ENCODE assay signal across 5 fruit fly cellular contexts in genomic region chr3R:21152856-21153278, dm6.
TF ChIP-seq lines count a peak whose summit lies in the region.

No protein-coding gene starts in this region.

- no peak for TF ChIP-seq CTCF in whole organism, embryonic (GFP tag; optimal IDR thresholded peaks at IDR 0.05; lab: Kevin White, UChicago)

TF ChIP-seq in whole organism, adult, 20 proteins besides CTCF, POLR2A, EP300 and RAD21:
- TF ChIP-seq bab1 (GFP tag; optimal IDR thresholded peaks at IDR 0.05; lab: Kevin White, UChicago) (peak; percentile 38), tj (GFP tag; optimal IDR thresholded peaks at IDR 0.05; lab: Kevin White, UChicago) (peak; percentile 52), CG1620 (GFP tag; optimal IDR thresholded peaks at IDR 0.05; lab: Kevin White, UChicago) (no peak), Clk (GFP tag; optimal IDR thresholded peaks at IDR 0.05; lab: Kevin White, UChicago) (no peak), CG7045 (GFP tag; optimal IDR thresholded peaks at IDR 0.05; lab: Kevin White, UChicago) (peak; percentile 48), CG11617 (GFP tag; optimal IDR thresholded peaks at IDR 0.05; lab: Kevin White, UChicago) (peak; percentile 65), CG7101 (tag; optimal IDR thresholded peaks at IDR 0.05; lab: Kevin White, UChicago) (peak; percentile 23), CG33017 (tag; optimal IDR thresholded peaks at IDR 0.05; lab: Kevin White, UChicago) (peak; percentile 61), kay (GFP tag; lab: Kevin White, UChicago; ENCODE audit: borderline replicate concordance) (peak; percentile 35), cnc (optimal IDR thresholded peaks at IDR 0.05; lab: Kevin White, UChicago) (no peak), CG12768 (GFP tag; optimal IDR thresholded peaks at IDR 0.05; lab: Kevin White, UChicago) (peak; percentile 51)

TF ChIP-seq in whole organism, embryonic, 481 proteins besides CTCF, POLR2A, EP300 and RAD21:
- TF ChIP-seq Drgx (GFP tag; IDR thresholded peaks at IDR 0.05; lab: Robert Waterston, UW), result peak; percentile 89
- TF ChIP-seq CG14441 (GFP tag; IDR thresholded peaks at IDR 0.05; lab: Robert Waterston, UW), result no peak
- peak; percentile 73 to 79 for TF ChIP-seq Trl (optimal IDR thresholded peaks at IDR 0.05; lab: Kevin White, UChicago)
- TF ChIP-seq Trl (GFP tag; optimal IDR thresholded peaks at IDR 0.05; lab: Kevin White, UChicago), result no peak
- peak; percentile 38; the same call in 1 of the 4 replicates for TF ChIP-seq Dll (GFP tag; IDR thresholded peaks at IDR 0.05; lab: Robert Waterston, UW; ENCODE audit: partially characterized antibody)
- TF ChIP-seq yki (optimal IDR thresholded peaks at IDR 0.05; lab: Kevin White, UChicago), result peak; percentile 51
- no peak for TF ChIP-seq CG15479 (GFP tag; optimal IDR thresholded peaks at IDR 0.05; lab: Kevin White, UChicago)
- peak; percentile 98 for TF ChIP-seq nom (GFP tag; optimal IDR thresholded peaks at IDR 0.05; lab: Kevin White, UChicago)
- peak; percentile 85 for TF ChIP-seq CG3163 (GFP tag; optimal IDR thresholded peaks at IDR 0.05; lab: Kevin White, UChicago)
- TF ChIP-seq corto (GFP tag; optimal IDR thresholded peaks at IDR 0.05; lab: Kevin White, UChicago), result peak; percentile 76
- peak; percentile 23; the same call in 1 of the 2 replicates for TF ChIP-seq sna (GFP tag; IDR thresholded peaks at IDR 0.05; lab: Robert Waterston, UW; ENCODE audit: partially characterized antibody)
- peak; percentile 72 for TF ChIP-seq lbe (GFP tag; optimal IDR thresholded peaks at IDR 0.05; lab: Kevin White, UChicago)
- no peak for TF ChIP-seq Xbp1 (GFP tag; optimal IDR thresholded peaks at IDR 0.05; lab: Kevin White, UChicago)
- TF ChIP-seq bsh (GFP tag; optimal IDR thresholded peaks at IDR 0.05; lab: Kevin White, UChicago), result peak in 1 of 2 experiments; percentile 96

TF ChIP-seq in whole organism, prepupa, 60 proteins besides CTCF, POLR2A, EP300 and RAD21 (continues in another document):
- TF ChIP-seq Hr39 (GFP tag; optimal IDR thresholded peaks at IDR 0.05; lab: Kevin White, UChicago) (no peak), CG6854 (GFP tag; optimal IDR thresholded peaks at IDR 0.05; lab: Kevin White, UChicago) (peak; percentile 97), pdm3 (GFP tag; optimal IDR thresholded peaks at IDR 0.05; lab: Kevin White, UChicago) (peak; percentile 39), CG32006 (GFP tag; optimal IDR thresholded peaks at IDR 0.05; lab: Kevin White, UChicago) (peak; percentile 62), CG9139 (GFP tag; optimal IDR thresholded peaks at IDR 0.05; lab: Kevin White, UChicago) (peak; percentile 91), CG11294 (GFP tag; IDR thresholded peaks at IDR 0.05; lab: Robert Waterston, UW) (peak; percentile 56; the same call in 1 of the 2 replicates), cyc (GFP tag; optimal IDR thresholded peaks at IDR 0.05; lab: Kevin White, UChicago) (no peak), salr (GFP tag; optimal IDR thresholded peaks at IDR 0.05; lab: Kevin White, UChicago) (peak; percentile 47 to 75), ss (GFP tag; optimal IDR thresholded peaks at IDR 0.05; lab: Kevin White, UChicago) (peak; percentile 84 to 96), svp (GFP tag; lab: Kevin White, UChicago) (peak; percentile 37), vri (GFP tag; optimal IDR thresholded peaks at IDR 0.05; lab: Kevin White, UChicago) (peak; percentile 92), Gug (GFP tag; IDR thresholded peaks at IDR 0.05; lab: Robert Waterston, UW) (no peak), dsx (GFP tag; optimal IDR thresholded peaks at IDR 0.05; lab: Kevin White, UChicago; ENCODE audit: poor library complexity, severe bottlenecking) (peak; percentile 91), CG11762 (GFP tag; optimal IDR thresholded peaks at IDR 0.05; lab: Kevin White, UChicago; ENCODE audit: insufficient read depth) (peak; percentile 53), Smox (GFP tag; optimal IDR thresholded peaks at IDR 0.05; lab: Kevin White, UChicago) (peak; percentile 45), CG10631 (GFP tag; optimal IDR thresholded peaks at IDR 0.05; lab: Kevin White, UChicago) (no peak), Blimp-1 (GFP tag; optimal IDR thresholded peaks at IDR 0.05; lab: Kevin White, UChicago) (peak; percentile 76), CG3032 (tag; optimal IDR thresholded peaks at IDR 0.05; lab: Kevin White, UChicago) (peak; percentile 69), CG6163 (GFP tag; IDR thresholded peaks at IDR 0.05; lab: Robert Waterston, UW) (peak; percentile 97), fkh (GFP tag; optimal IDR thresholded peaks at IDR 0.05; lab: Kevin White, UChicago) (no peak), dac (GFP tag; optimal IDR thresholded peaks at IDR 0.05; lab: Kevin White, UChicago) (peak; percentile 69), Sox15 (GFP tag; optimal IDR thresholded peaks at IDR 0.05; lab: Kevin White, UChicago) (no peak)

TF ChIP-seq in whole organism, pupa, 21 proteins besides CTCF, POLR2A, EP300 and RAD21:
- peak; percentile 83; the same call in 2 of the 3 replicates for TF ChIP-seq fd96Ca (GFP tag; IDR thresholded peaks at IDR 0.05; lab: Robert Waterston, UW)
- TF ChIP-seq CG14655 (GFP tag; optimal IDR thresholded peaks at IDR 0.05; lab: Kevin White, UChicago), result peak; percentile 87
- TF ChIP-seq Ets98B (GFP tag; IDR thresholded peaks at IDR 0.05; lab: Robert Waterston, UW), result peak; percentile 97
- peak; percentile 89 for TF ChIP-seq Snoo (tag; optimal IDR thresholded peaks at IDR 0.05; lab: Kevin White, UChicago)
- TF ChIP-seq gl (tag; optimal IDR thresholded peaks at IDR 0.05; lab: Kevin White, UChicago), result peak; percentile 92
- TF ChIP-seq EcR (GFP tag; optimal IDR thresholded peaks at IDR 0.05; lab: Kevin White, UChicago), result peak; percentile 58
- TF ChIP-seq CG9948 (tag; optimal IDR thresholded peaks at IDR 0.05; lab: Kevin White, UChicago), result peak; percentile 54
- peak; percentile 74; the same call in 1 of the 2 replicates for TF ChIP-seq CG32121 (GFP tag; IDR thresholded peaks at IDR 0.05; lab: Robert Waterston, UW)
- no peak for TF ChIP-seq CG10348 (GFP tag; IDR thresholded peaks at IDR 0.05; lab: Robert Waterston, UW)
- peak; percentile 74 for TF ChIP-seq CG8159 (tag; optimal IDR thresholded peaks at IDR 0.05; lab: Kevin White, UChicago)
- peak; percentile 95 for TF ChIP-seq CG12605 (GFP tag; IDR thresholded peaks at IDR 0.05; lab: Robert Waterston, UW)
- peak; percentile 75 for TF ChIP-seq CG34367 (tag; optimal IDR thresholded peaks at IDR 0.05; lab: Kevin White, UChicago)
- TF ChIP-seq CG15710 (tag; optimal IDR thresholded peaks at IDR 0.05; lab: Kevin White, UChicago), result peak; percentile 71
- TF ChIP-seq CG17806 (tag; optimal IDR thresholded peaks at IDR 0.05; lab: Kevin White, UChicago), result peak; percentile 70
- peak; percentile 91 for TF ChIP-seq Pif1A (GFP tag; optimal IDR thresholded peaks at IDR 0.05; lab: Kevin White, UChicago)
- peak; percentile 54 for TF ChIP-seq Pif1B (GFP tag; optimal IDR thresholded peaks at IDR 0.05; lab: Kevin White, UChicago)
- TF ChIP-seq D1 (tag; optimal IDR thresholded peaks at IDR 0.05; lab: Kevin White, UChicago), result no peak
- peak; percentile 84 for TF ChIP-seq CG8301 (tag; optimal IDR thresholded peaks at IDR 0.05; lab: Kevin White, UChicago)
- peak; percentile 90 for TF ChIP-seq CG13204 (GFP tag; optimal IDR thresholded peaks at IDR 0.05; lab: Kevin White, UChicago)
- peak; percentile 94 for TF ChIP-seq CG4496 (GFP tag; IDR thresholded peaks at IDR 0.05; lab: Robert Waterston, UW)
- peak; percentile 63; the same call in 1 of the 2 replicates for TF ChIP-seq rn (GFP tag; IDR thresholded peaks at IDR 0.05; lab: Robert Waterston, UW)
TF ChIP-seq in whole organism, pupa: peak in this region for 19.

TF ChIP-seq in whole organism, wandering third instar larva, 38 proteins besides CTCF, POLR2A, EP300 and RAD21:
- TF ChIP-seq jim (GFP tag; optimal IDR thresholded peaks at IDR 0.05; lab: Kevin White, UChicago) (no peak), Sp1 (GFP tag; optimal IDR thresholded peaks at IDR 0.05; lab: Kevin White, UChicago) (peak; percentile 86), psq (GFP tag; optimal IDR thresholded peaks at IDR 0.05; lab: Kevin White, UChicago) (peak; percentile 3), Hr83 (GFP tag; optimal IDR thresholded peaks at IDR 0.05; lab: Kevin White, UChicago; ENCODE audit: poor library complexity, severe bottlenecking) (no peak), brk (GFP tag; optimal IDR thresholded peaks at IDR 0.05; lab: Kevin White, UChicago) (peak; percentile 65), sage (GFP tag; optimal IDR thresholded peaks at IDR 0.05; lab: Kevin White, UChicago) (peak; percentile 60), Rel (GFP tag; optimal IDR thresholded peaks at IDR 0.05; lab: Kevin White, UChicago) (peak; percentile 78), Rel (tag; optimal IDR thresholded peaks at IDR 0.05; lab: Kevin White, UChicago) (peak; percentile 47), woc (GFP tag; optimal IDR thresholded peaks at IDR 0.05; lab: Kevin White, UChicago) (peak; percentile 33), CrebA (GFP tag; optimal IDR thresholded peaks at IDR 0.05; lab: Kevin White, UChicago; ENCODE audit: borderline replicate concordance) (peak; percentile 89), br (GFP tag; optimal IDR thresholded peaks at IDR 0.05; lab: Kevin White, UChicago) (peak; percentile 34), Dif (GFP tag; optimal IDR thresholded peaks at IDR 0.05; lab: Kevin White, UChicago; ENCODE audit: partially characterized antibody) (peak; percentile 78), Vsx2 (GFP tag; optimal IDR thresholded peaks at IDR 0.05; lab: Kevin White, UChicago; ENCODE audit: partially characterized antibody) (peak; percentile 57), N (GFP tag; optimal IDR thresholded peaks at IDR 0.05; lab: Kevin White, UChicago) (no peak), Mio (GFP tag; optimal IDR thresholded peaks at IDR 0.05; lab: Kevin White, UChicago) (no peak), dl (GFP tag; optimal IDR thresholded peaks at IDR 0.05; lab: Kevin White, UChicago; ENCODE audit: insufficient read depth in 1 of 2, partially characterized antibody in 2 of 2) (peak; percentile 80 to 84), Myc (optimal IDR thresholded peaks at IDR 0.05; lab: Kevin White, UChicago) (no peak)
